Worm (Caenorhabditis elegans) whole organism, young adult: Measurements from ENCODE around the gene pnc-1.

Experiments
- egrh-3 ChIP-seq: fragments of 200-800 bp; sonication (Bioruptor generic); IDR thresholded peaks from 2 replicates; pipeline ENCODE4 v1.3.6; 2022; ENCODE audit warnings: missing genetic modification reagents, missing genetic modification characterization, missing compliant biosample characterization
- fkh-3 ChIP-seq: sonication (generic microtip); optimal IDR thresholded peaks from 2 replicates; lab custom pipeline; 2016; ENCODE audit warnings: mild to moderate bottlenecking, missing genetic modification characterization, missing compliant biosample characterization
- nfya-1 ChIP-seq: sonication (generic microtip); optimal IDR thresholded peaks from 2 replicates; lab custom pipeline; 2017; ENCODE audit warnings: antibody characterized with exemption, missing compliant biosample characterization, missing genetic modification characterization, borderline replicate concordance; ENCODE audit not compliant: insufficient read depth
- pha-4 ChIP-seq: fragments of 150-350 bp; sonication (generic microtip); optimal IDR thresholded peaks from 2 replicates; lab custom pipeline; 2014; ENCODE audit warnings: missing biosample characterization, missing genetic modification reagents, missing genetic modification characterization
- sea-2 ChIP-seq: fragments of 200-800 bp; sonication (Bioruptor generic); IDR thresholded peaks from 2 replicates; pipeline ENCODE4 v1.3.6; 2022; ENCODE audit warnings: missing genetic modification characterization, missing compliant biosample characterization
- unc-62 ChIP-seq: fragments of 150-350 bp; optimal IDR thresholded peaks from 2 replicates; lab custom pipeline; 2014; ENCODE audit warnings: missing biosample characterization, missing genetic modification reagents, missing genetic modification characterization
- ztf-18 ChIP-seq: sonication (generic microtip); optimal IDR thresholded peaks from 2 replicates; lab custom pipeline; 2016; ENCODE audit warnings: missing genotype, mild to moderate bottlenecking, missing genetic modification characterization, missing compliant biosample characterization

ce11 chrIV:174115-174514 is 10.2 kb upstream of the pnc-1 start:
- TF ChIP-seq sea-2, result no peak
- no peak for TF ChIP-seq pha-4 (tag; lab: Kevin White, UChicago)
- TF ChIP-seq fkh-3 (tag; lab: Kevin White, UChicago), result no peak
- no peak for TF ChIP-seq nfya-1 (tag; lab: Kevin White, UChicago)
- no peak for TF ChIP-seq egrh-3 (GFP tag; lab: Robert Waterston, UW)
- no peak for TF ChIP-seq ztf-18 (tag; lab: Kevin White, UChicago)
- no peak for TF ChIP-seq unc-62 (GFP tag; lab: Kevin White, UChicago)
